Worm (Caenorhabditis elegans) whole organism, L1 larva: ENCODE measurements around the gene cho-1.

Experiments
- egl-27 ChIP-seq, 2 experiments: fragments of 150-350 bp in 1 of 2; sonication (generic microtip); optimal IDR thresholded peaks; 3 replicates each; lab custom pipeline; 2017 to 2018; ENCODE audit warnings: missing biosample characterization in 2 of 2, missing genetic modification characterization in 2 of 2, missing genetic modification reagents in 2 of 2
- nhr-12 ChIP-seq: sonication (generic microtip); optimal IDR thresholded peaks from 2 replicates; lab custom pipeline; 2017; ENCODE audit warnings: missing biosample characterization, missing genetic modification characterization
- nhr-84 ChIP-seq: sonication (generic microtip); optimal IDR thresholded peaks from 2 replicates; lab custom pipeline; 2017; ENCODE audit warnings: missing biosample characterization, missing genetic modification characterization
- pqm-1 ChIP-seq: sonication (generic microtip); optimal IDR thresholded peaks from 3 replicates; lab custom pipeline; 2017; ENCODE audit warnings: missing biosample characterization, missing genetic modification characterization
- ztf-11 ChIP-seq, 2 experiments: sonication (generic microtip); optimal IDR thresholded peaks; 2 replicates each; lab custom pipeline; 2016 to 2017; ENCODE audit warnings: missing genetic modification characterization in 2 of 2, missing biosample characterization in 1 of 2, missing compliant biosample characterization in 1 of 2

ce11 chrIV:13220594-13220993 lies 6.2 kb upstream of the cho-1 start:
- TF ChIP-seq nhr-12 (tag; lab: Kevin White, UChicago) (no peak), ztf-11 (tag; optimal IDR thresholded peaks at IDR 0.05; lab: Kevin White, UChicago) (no peak), pqm-1 (tag; lab: Kevin White, UChicago) (no peak), nhr-84 (no peak), egl-27 (tag; optimal IDR thresholded peaks at IDR 0.05; lab: Kevin White, UChicago) (no peak)
